Worm (Caenorhabditis elegans): ENCODE measurements around the gene F10E7.1.

F10E7.1 gene

ce11 chrII:7100838-7101237 is 25.7 kb upstream of the F10E7.1 start, which contains the start of gene mmaa-1:
mmaa-1 (minus strand) TSS chrII:7101165.
- TF ChIP-seq nhr-25 (tag; optimal IDR thresholded peaks at IDR 0.05): no peak
- TF ChIP-seq sma-9 (GFP tag; optimal IDR thresholded peaks at IDR 0.05): peak; percentile 0
- TF ChIP-seq sma-9 (tag; optimal IDR thresholded peaks at IDR 0.05): no peak

- TF ChIP-seq snpc-4 (tag; optimal IDR thresholded peaks at IDR 0.05): no peak
- no peak for TF ChIP-seq blmp-1 (tag; optimal IDR thresholded peaks at IDR 0.05; ENCODE audit: insufficient read depth)
- no peak for TF ChIP-seq nhr-237 (tag; optimal IDR thresholded peaks at IDR 0.05)
- no peak for TF ChIP-seq nhr-23 (tag; optimal IDR thresholded peaks at IDR 0.05)
- no peak for TF ChIP-seq skn-1 (tag; optimal IDR thresholded peaks at IDR 0.05)
- TF ChIP-seq alr-1 (tag; optimal IDR thresholded peaks at IDR 0.05): no peak
- TF ChIP-seq ceh-82 (tag; optimal IDR thresholded peaks at IDR 0.05): no peak
- no peak for TF ChIP-seq unc-55 (GFP tag; optimal IDR thresholded peaks at IDR 0.05)
- TF ChIP-seq crh-2 (tag; optimal IDR thresholded peaks at IDR 0.05): no peak
- TF ChIP-seq lsy-2 (tag; optimal IDR thresholded peaks at IDR 0.05): peak in 1 of 2 experiments; percentile 18
- no peak for TF ChIP-seq elt-1 (tag; optimal IDR thresholded peaks at IDR 0.05)
- TF ChIP-seq nhr-10 (tag; optimal IDR thresholded peaks at IDR 0.05): no peak
- no peak for TF ChIP-seq F13H6.1 (tag; optimal IDR thresholded peaks at IDR 0.05)
- no peak for TF ChIP-seq nhr-11 (tag; optimal IDR thresholded peaks at IDR 0.05)
- no peak for TF ChIP-seq dmd-4 (tag; optimal IDR thresholded peaks at IDR 0.05)
- peak; percentile 30 for TF ChIP-seq nhr-129 (tag; optimal IDR thresholded peaks at IDR 0.05)
- TF ChIP-seq C34F6.9 (tag; optimal IDR thresholded peaks at IDR 0.05): no peak
These were observed 24.3 kb upstream of the F10E7.1 start for ce11 chrII:7102288-7102687.

- no peak for TF ChIP-seq sma-3 (GFP tag; optimal IDR thresholded peaks at IDR 0.05)
- no peak for TF ChIP-seq nhr-77 (tag; optimal IDR thresholded peaks at IDR 0.05)
- no peak for TF ChIP-seq nhr-11 (tag; optimal IDR thresholded peaks at IDR 0.05)
- no peak for TF ChIP-seq mdl-1 (tag; optimal IDR thresholded peaks at IDR 0.05)
- no peak for TF ChIP-seq mbf-1 (tag; optimal IDR thresholded peaks at IDR 0.05)
- TF ChIP-seq R02D3.7 (tag; optimal IDR thresholded peaks at IDR 0.05): no peak
- no peak for TF ChIP-seq unc-55 (GFP tag; optimal IDR thresholded peaks at IDR 0.05)
- no peak for TF ChIP-seq ceh-16 (tag; optimal IDR thresholded peaks at IDR 0.05)
- no peak for TF ChIP-seq nhr-10 (tag; optimal IDR thresholded peaks at IDR 0.05)
- TF ChIP-seq nhr-237 (tag; optimal IDR thresholded peaks at IDR 0.05): no peak
- no peak for TF ChIP-seq ZK546.5 (tag; optimal IDR thresholded peaks at IDR 0.05)
- no peak for TF ChIP-seq blmp-1 (tag; optimal IDR thresholded peaks at IDR 0.05; ENCODE audit: insufficient read depth)
- no peak for TF ChIP-seq F13H6.1 (tag; optimal IDR thresholded peaks at IDR 0.05)
- no peak for TF ChIP-seq unc-39 (tag; optimal IDR thresholded peaks at IDR 0.05)
- no peak for TF ChIP-seq C34F6.9 (tag; optimal IDR thresholded peaks at IDR 0.05)
These were observed 23.4 kb upstream of the F10E7.1 start for ce11 chrII:7103111-7103510.

ce11 chrII:7104794-7105613 is 21.6 kb upstream of the F10E7.1 start, which contains the start of the genes farl-11 and rpl-33:
farl-11 (minus strand) TSS chrII:7105035.
rpl-33 (plus strand) TSS chrII:7105563.
- TF ChIP-seq lin-13 (GFP tag; optimal IDR thresholded peaks at IDR 0.05) (peak; percentile 76), mdl-1 (tag; optimal IDR thresholded peaks at IDR 0.05) (no peak), ztf-11 (tag; optimal IDR thresholded peaks at IDR 0.05) (no peak), fos-1 (tag; optimal IDR thresholded peaks at IDR 0.05) (peak; percentile 65), gmeb-1 (tag; optimal IDR thresholded peaks at IDR 0.05) (peak; percentile 82), aly-2 (tag; optimal IDR thresholded peaks at IDR 0.05) (no peak), nhr-6 (tag; optimal IDR thresholded peaks at IDR 0.05) (peak; percentile 48), nhr-10 (tag; optimal IDR thresholded peaks at IDR 0.05) (no peak), nhr-12 (tag; optimal IDR thresholded peaks at IDR 0.05) (no peak), F13H6.1 (tag; optimal IDR thresholded peaks at IDR 0.05) (peak; percentile 39), nhr-25 (tag; optimal IDR thresholded peaks at IDR 0.05) (peak; percentile 69), ztf-1 (GFP tag; conservative IDR thresholded peaks at IDR 0.05) (no peak), unc-62 (GFP tag; optimal IDR thresholded peaks at IDR 0.05) (no peak), ZK546.5 (tag; optimal IDR thresholded peaks at IDR 0.05) (peak; percentile 95), ceh-82 (tag; optimal IDR thresholded peaks at IDR 0.05) (no peak), blmp-1 (tag; optimal IDR thresholded peaks at IDR 0.05; ENCODE audit: insufficient read depth) (no peak), crh-2 (tag; optimal IDR thresholded peaks at IDR 0.05) (peak; percentile 85), dmd-4 (tag; optimal IDR thresholded peaks at IDR 0.05) (no peak), lin-39 (tag; optimal IDR thresholded peaks at IDR 0.05) (no peak), sem-4 (tag; optimal IDR thresholded peaks at IDR 0.05) (peak; percentile 75), lin-11 (tag; optimal IDR thresholded peaks at IDR 0.05) (peak; percentile 59), nhr-129 (tag; optimal IDR thresholded peaks at IDR 0.05) (peak; percentile 94), mbf-1 (tag; optimal IDR thresholded peaks at IDR 0.05) (no peak), alr-1 (tag; optimal IDR thresholded peaks at IDR 0.05) (no peak), elt-3 (tag; optimal IDR thresholded peaks at IDR 0.05) (no peak), elt-1 (tag; optimal IDR thresholded peaks at IDR 0.05) (no peak), R02D3.7 (tag; optimal IDR thresholded peaks at IDR 0.05) (no peak), C34F6.9 (tag; optimal IDR thresholded peaks at IDR 0.05) (peak; percentile 98), sma-3 (GFP tag; optimal IDR thresholded peaks at IDR 0.05) (peak; percentile 75), nhr-23 (tag; optimal IDR thresholded peaks at IDR 0.05) (no peak), snpc-4 (tag; optimal IDR thresholded peaks at IDR 0.05) (peak; percentile 51), nhr-77 (tag; optimal IDR thresholded peaks at IDR 0.05) (no peak), ceh-16 (tag; optimal IDR thresholded peaks at IDR 0.05) (no peak), nhr-237 (tag; optimal IDR thresholded peaks at IDR 0.05) (peak; percentile 2), skn-1 (tag; optimal IDR thresholded peaks at IDR 0.05) (no peak), egl-27 (tag; optimal IDR thresholded peaks at IDR 0.05) (peak; percentile 21), ama-1 (optimal IDR thresholded peaks at IDR 0.05) (peak; percentile 73)

Measured in whole organism, L2 larva.